Worm (Caenorhabditis elegans): ENCODE results near the gene penr-1.

DNA sequence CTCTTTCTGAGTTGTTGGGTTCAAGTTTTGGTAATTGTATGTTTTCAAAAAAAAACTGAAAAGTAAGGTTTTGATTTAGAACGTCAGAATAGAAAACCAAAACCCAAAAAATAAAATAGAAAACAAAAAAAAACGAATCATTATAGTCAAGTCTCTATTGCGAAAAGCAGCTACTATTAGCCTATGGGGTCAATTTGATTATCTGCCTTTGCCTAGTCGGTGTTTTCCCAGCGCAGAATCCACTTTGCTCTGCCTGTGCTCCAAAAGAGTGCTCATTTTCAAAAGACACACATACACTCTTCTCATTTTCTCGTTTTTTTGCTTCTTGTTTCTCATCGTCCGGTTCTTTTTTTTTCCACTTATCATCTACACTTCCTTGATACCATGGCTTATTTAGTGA, 19.4 kb downstream of the penr-1 start:
- TF ChIP-seq rpc-1 (optimal IDR thresholded peaks at IDR 0.05) (no peak), rpc-1 (tag; optimal IDR thresholded peaks at IDR 0.05) (no peak), F49E8.2 (tag; optimal IDR thresholded peaks at IDR 0.05; ENCODE audit: insufficient read depth) (no peak)
